Worm (Caenorhabditis elegans): ENCODE measurements around the gene dnj-14.

Gene dnj-14

ce11 chrX:4662293-4662825 is 49.2 kb downstream of the dnj-14 start (continued):
- TF ChIP-seq ceh-44 (GFP tag; IDR thresholded peaks at IDR 0.05) (no peak), T20F7.1 (GFP tag; optimal IDR thresholded peaks at IDR 0.05) (no peak), nhr-48 (tag; optimal IDR thresholded peaks at IDR 0.05) (peak; percentile 40), ceh-32 (tag; optimal IDR thresholded peaks at IDR 0.05; ENCODE audit: poor library complexity) (no peak), mes-2 (tag; optimal IDR thresholded peaks at IDR 0.05; ENCODE audit: poor library complexity, severe bottlenecking) (peak; percentile 24), tag-97 (GFP tag; IDR thresholded peaks at IDR 0.05) (no peak), T26A8.4 (GFP tag; IDR thresholded peaks at IDR 0.05) (no peak), nhr-6 (tag; optimal IDR thresholded peaks at IDR 0.05) (peak; percentile 77), hmg-1.1 (GFP tag; IDR thresholded peaks at IDR 0.05) (peak; percentile 53; the same call in 1 of the 2 replicates), set-16 (GFP tag; IDR thresholded peaks at IDR 0.05) (no peak), zag-1 (tag; optimal IDR thresholded peaks at IDR 0.05) (no peak), F37D6.2 (tag; optimal IDR thresholded peaks at IDR 0.05) (no peak), fos-1 (tag; optimal IDR thresholded peaks at IDR 0.05) (no peak), hlh-30 (tag; optimal IDR thresholded peaks at IDR 0.05; ENCODE audit: insufficient read depth) (no peak), ZK337.2 (GFP tag; IDR thresholded peaks at IDR 0.05) (no peak), mxl-2 (GFP tag; conservative IDR thresholded peaks at IDR 0.05) (no peak), tra-1 (GFP tag; IDR thresholded peaks at IDR 0.05) (no peak), nhr-10 (tag; optimal IDR thresholded peaks at IDR 0.05) (peak; percentile 21), Y5F2A.4 (GFP tag; optimal IDR thresholded peaks at IDR 0.05) (no peak), zip-2 (tag; optimal IDR thresholded peaks at IDR 0.05) (no peak), unc-130 (GFP tag; optimal IDR thresholded peaks at IDR 0.05) (no peak), nhr-42 (GFP tag; IDR thresholded peaks at IDR 0.05) (no peak), lsy-2 (tag; optimal IDR thresholded peaks at IDR 0.05) (peak; percentile 13 to 51), nhr-28 (tag; optimal IDR thresholded peaks at IDR 0.05) (peak; percentile 90), snpc-4 (tag; optimal IDR thresholded peaks at IDR 0.05) (no peak), ZK546.5 (tag; optimal IDR thresholded peaks at IDR 0.05) (no peak), zfp-3 (GFP tag; conservative IDR thresholded peaks at IDR 0.05) (no peak), zfp-2 (tag; optimal IDR thresholded peaks at IDR 0.05) (no peak), egl-43 (GFP tag; IDR thresholded peaks at IDR 0.05) (no peak), cey-2 (tag; optimal IDR thresholded peaks at IDR 0.05; ENCODE audit: borderline replicate concordance, insufficient read depth) (no peak), pha-4 (GFP tag; IDR thresholded peaks at IDR 0.05) (no peak), pha-4 (tag; optimal IDR thresholded peaks at IDR 0.05) (peak; percentile 87), spr-3 (GFP tag; optimal IDR thresholded peaks at IDR 0.05) (no peak), gei-8 (GFP tag; optimal IDR thresholded peaks at IDR 0.05) (no peak), fkh-10 (GFP tag; optimal IDR thresholded peaks at IDR 0.05) (no peak), php-3 (GFP tag; IDR thresholded peaks at IDR 0.05) (no peak), aha-1 (tag) (peak; percentile 91), lim-7 (GFP tag; IDR thresholded peaks at IDR 0.05) (no peak), rbr-2 (tag; optimal IDR thresholded peaks at IDR 0.05) (peak; percentile 26), mxl-3 (GFP tag; optimal IDR thresholded peaks at IDR 0.05) (peak; percentile 29), snpc-1.2 (GFP tag; IDR thresholded peaks at IDR 0.05) (no peak), daf-19 (GFP tag; conservative IDR thresholded peaks at IDR 0.05) (no peak), dmd-6 (GFP tag; IDR thresholded peaks at IDR 0.05) (peak; percentile 76), skn-1 (tag; optimal IDR thresholded peaks at IDR 0.05) (no peak), D1046.2 (GFP tag; IDR thresholded peaks at IDR 0.05) (no peak), nhr-41 (GFP tag; IDR thresholded peaks at IDR 0.05) (no peak), nhr-102 (tag; optimal IDR thresholded peaks at IDR 0.05) (no peak), arid-1 (GFP tag; conservative IDR thresholded peaks at IDR 0.05) (no peak), Y48G9A.11 (GFP tag; IDR thresholded peaks at IDR 0.05) (no peak), zip-11 (GFP tag; IDR thresholded peaks at IDR 0.05) (no peak), lin-15B (tag; optimal IDR thresholded peaks at IDR 0.05) (no peak), lir-3 (tag; optimal IDR thresholded peaks at IDR 0.05) (no peak)

Data from whole organism, L4 larva.